Worm (Caenorhabditis elegans) whole organism, mixed stage, embryonic: ENCODE data around the gene F08G2.8.
A peak's percentile ranks its signal among the peaks of the same experiment; 100 is the strongest.

Source experiments
- bed-3 ChIP-seq: fragments of 200-800 bp; sonication (Bioruptor generic); optimal IDR thresholded peaks from 3 replicates; lab custom pipeline; 2018; ENCODE audit warnings: mild to moderate bottlenecking, missing genetic modification characterization, moderate library complexity, missing compliant biosample characterization
- blmp-1 ChIP-seq: fragments of 150-350 bp; optimal IDR thresholded peaks from 2 replicates; lab custom pipeline; 2014; ENCODE audit warnings: missing biosample characterization, missing genetic modification characterization
- ceh-39 ChIP-seq: fragments of 150-350 bp; optimal IDR thresholded peaks from 2 replicates; lab custom pipeline; 2014; ENCODE audit warnings: missing biosample characterization, missing genetic modification characterization
- ceh-43 ChIP-seq: fragments of 200-800 bp; sonication (Bioruptor generic); optimal IDR thresholded peaks from 2 replicates; lab custom pipeline; 2018; ENCODE audit warnings: mild to moderate bottlenecking, missing genetic modification characterization, moderate library complexity, missing compliant biosample characterization
- ceh-83 ChIP-seq: fragments of 200-800 bp; sonication (Bioruptor generic); optimal IDR thresholded peaks from 2 replicates; lab custom pipeline; 2018; ENCODE audit warnings: mild to moderate bottlenecking, missing genetic modification characterization, missing compliant biosample characterization
- ces-1 ChIP-seq: fragments of 150-350 bp; optimal IDR thresholded peaks from 2 replicates; lab custom pipeline; 2014; ENCODE audit warnings: missing biosample characterization, missing genetic modification reagents, missing genetic modification characterization
- drap-1 ChIP-seq: fragments of 200-800 bp; sonication (Bioruptor generic); optimal IDR thresholded peaks from 3 replicates; lab custom pipeline; 2018; ENCODE audit warnings: mild to moderate bottlenecking, missing genetic modification characterization, missing compliant biosample characterization
- elt-1 ChIP-seq: sonication (generic microtip); optimal IDR thresholded peaks from 2 replicates; lab custom pipeline; 2017; ENCODE audit warnings: missing genetic modification characterization, mild to moderate bottlenecking, missing compliant biosample characterization, antibody characterized with exemption, moderate library complexity, borderline replicate concordance; ENCODE audit not compliant: insufficient read depth
- flh-1 ChIP-seq: fragments of 200-800 bp; sonication (Bioruptor generic); optimal IDR thresholded peaks from 2 replicates; lab custom pipeline; 2018; ENCODE audit warnings: mild to moderate bottlenecking, missing genetic modification characterization, moderate library complexity, missing compliant biosample characterization
- ham-2 ChIP-seq: fragments of 200-800 bp; sonication (Bioruptor generic); optimal IDR thresholded peaks from 2 replicates; lab custom pipeline; 2018; ENCODE audit warnings: mild to moderate bottlenecking, missing genetic modification characterization, missing compliant biosample characterization
- hlh-1 ChIP-seq: fragments of 150-350 bp; optimal IDR thresholded peaks from 2 replicates; lab custom pipeline; 2014; ENCODE audit warnings: missing biosample characterization, missing genetic modification reagents, missing genetic modification characterization
- lin-32 ChIP-seq: fragments of 200-800 bp; sonication (Bioruptor generic); optimal IDR thresholded peaks from 2 replicates; lab custom pipeline; 2018; ENCODE audit warnings: mild to moderate bottlenecking, missing genetic modification characterization, missing compliant biosample characterization
- lsy-2 ChIP-seq: fragments of 150-350 bp; optimal IDR thresholded peaks from 2 replicates; lab custom pipeline; 2014; ENCODE audit warnings: missing biosample characterization, missing genetic modification characterization
- mab-5 ChIP-seq: fragments of 150-350 bp; optimal IDR thresholded peaks from 2 replicates; lab custom pipeline; 2014; ENCODE audit warnings: missing biosample characterization, missing genetic modification characterization
- nhr-237 ChIP-seq: fragments of 150-350 bp; optimal IDR thresholded peaks from 2 replicates; lab custom pipeline; 2014; ENCODE audit warnings: missing biosample characterization, missing genetic modification characterization
- nhr-76 ChIP-seq: sonication (generic microtip); optimal IDR thresholded peaks from 2 replicates; lab custom pipeline; 2017; ENCODE audit warnings: missing biosample characterization, missing genetic modification characterization
- sem-2 ChIP-seq: fragments of 200-800 bp; sonication (Bioruptor generic); optimal IDR thresholded peaks from 2 replicates; lab custom pipeline; 2018; ENCODE audit warnings: mild to moderate bottlenecking, missing genetic modification characterization, missing compliant biosample characterization
- sptf-1 ChIP-seq: sonication (generic microtip); optimal IDR thresholded peaks from 2 replicates; lab custom pipeline; 2017; ENCODE audit warnings: mild to moderate bottlenecking, missing genetic modification characterization, moderate library complexity, missing compliant biosample characterization
- unc-120 ChIP-seq: sonication (generic microtip); optimal IDR thresholded peaks from 2 replicates; lab custom pipeline; 2017; ENCODE audit warnings: missing genetic modification characterization, missing compliant biosample characterization; ENCODE audit not compliant: poor library complexity, severe bottlenecking
- unc-62 ChIP-seq: fragments of 150-350 bp; optimal IDR thresholded peaks from 2 replicates; lab custom pipeline; 2014; ENCODE audit warnings: missing biosample characterization, missing genetic modification reagents, missing genetic modification characterization
- zip-8 ChIP-seq: fragments of 150-350 bp; optimal IDR thresholded peaks from 2 replicates; lab custom pipeline; 2014; ENCODE audit warnings: missing biosample characterization, missing genetic modification characterization
- ztf-11 ChIP-seq: fragments of 150-350 bp; optimal IDR thresholded peaks from 2 replicates; lab custom pipeline; 2014; ENCODE audit warnings: missing biosample characterization, missing genetic modification characterization

The F08G2.8 gene

DNA sequence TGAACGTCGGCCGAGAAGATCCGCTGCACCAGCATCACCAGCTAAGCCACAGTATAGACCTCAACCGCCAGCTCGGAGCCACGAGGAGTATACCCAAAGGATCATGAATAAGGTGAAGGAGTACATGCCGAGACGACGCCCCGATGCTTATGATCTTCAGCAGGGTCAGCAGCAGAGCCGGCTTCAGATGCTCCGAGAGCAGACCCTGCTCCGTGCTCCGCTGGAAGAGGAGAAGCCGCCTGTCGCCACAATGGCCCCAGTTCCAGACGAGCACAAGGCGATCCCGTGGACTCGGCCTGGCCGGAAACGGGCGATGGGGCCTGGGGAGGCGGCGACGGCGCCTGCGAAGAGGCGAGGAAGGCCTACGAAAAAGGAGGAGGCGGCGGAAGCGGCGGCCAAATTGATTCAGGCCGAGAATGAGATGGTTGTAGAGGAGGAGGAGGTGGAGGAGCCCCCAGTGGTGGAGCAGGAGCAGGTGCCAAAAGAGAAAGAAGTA is 44.2 kb downstream of the F08G2.8 start:
- TF ChIP-seq ceh-39 (tag; lab: Kevin White, UChicago) (no peak), nhr-76 (no peak), mab-5 (no peak), elt-1 (no peak), sem-2 (no peak), blmp-1 (tag; lab: Kevin White, UChicago) (no peak), hlh-1 (tag; lab: Kevin White, UChicago) (no peak)

DNA sequence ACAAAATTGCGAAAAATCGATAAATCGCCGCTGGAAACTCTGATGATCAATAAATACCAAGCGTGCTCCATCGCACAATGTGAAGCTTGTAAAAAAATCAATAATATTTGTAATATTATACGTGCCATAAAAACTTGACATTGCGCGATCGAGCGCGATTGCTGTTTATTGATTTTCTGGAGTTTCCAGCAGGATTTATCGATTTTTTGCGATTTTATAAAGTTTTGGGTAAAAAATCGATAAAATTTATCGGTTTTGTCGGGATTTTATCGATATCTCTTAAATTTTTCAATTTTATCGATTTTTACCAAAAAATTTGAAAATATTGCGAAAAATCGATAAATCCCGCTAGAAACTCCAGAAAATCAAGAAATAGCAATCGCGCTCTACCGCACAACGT is 47.7 kb downstream of the F08G2.8 start:
- TF ChIP-seq lin-32 (GFP tag; lab: Kevin White, UChicago): no peak
- TF ChIP-seq ceh-83 (GFP tag; lab: Kevin White, UChicago): no peak
- no peak for TF ChIP-seq ztf-11
- no peak for TF ChIP-seq nhr-237 (tag; lab: Kevin White, UChicago)
- TF ChIP-seq zip-8 (tag; lab: Kevin White, UChicago): no peak
- TF ChIP-seq nhr-76: no peak
- no peak for TF ChIP-seq ham-2 (GFP tag; lab: Kevin White, UChicago)
- TF ChIP-seq drap-1 (GFP tag; lab: Kevin White, UChicago): no peak
- TF ChIP-seq bed-3 (GFP tag; lab: Kevin White, UChicago): no peak
- TF ChIP-seq mab-5: no peak
- no peak for TF ChIP-seq flh-1 (GFP tag; lab: Kevin White, UChicago)
- no peak for TF ChIP-seq ces-1 (GFP tag; lab: Kevin White, UChicago)

DNA sequence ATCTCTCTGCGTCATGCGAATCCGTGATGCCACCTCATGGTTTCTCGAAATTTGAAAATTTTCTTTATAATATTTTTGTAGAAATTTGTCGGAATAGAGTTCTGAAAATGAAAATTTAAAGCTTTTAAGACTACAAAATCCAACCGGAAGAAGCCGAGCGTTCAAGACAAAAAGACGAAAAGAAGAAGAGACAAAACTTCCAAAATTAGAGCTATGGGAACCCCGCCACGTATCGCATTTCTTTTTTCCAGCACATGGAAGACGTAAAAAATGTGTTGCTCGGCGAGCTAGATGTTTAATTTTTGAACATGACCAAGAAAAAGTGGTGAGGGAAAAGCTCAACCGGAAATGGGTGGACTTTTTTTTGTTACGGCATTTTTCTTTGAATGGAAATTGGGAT is 49.9 kb downstream of the F08G2.8 start, which contains the start of gene W02B8.1:
Gene W02B8.1 (minus strand): TSS at position 101 of the 400 bp plus-strand sequence.
- TF ChIP-seq ham-2 (GFP tag; lab: Kevin White, UChicago): no peak
- TF ChIP-seq drap-1 (GFP tag; lab: Kevin White, UChicago): no peak
- no peak for TF ChIP-seq ceh-83 (GFP tag; lab: Kevin White, UChicago)
- TF ChIP-seq lsy-2: no peak
- no peak for TF ChIP-seq ztf-11
- no peak for TF ChIP-seq nhr-76
- TF ChIP-seq flh-1 (GFP tag; lab: Kevin White, UChicago): no peak
- TF ChIP-seq sem-2: no peak
- TF ChIP-seq ces-1 (GFP tag; lab: Kevin White, UChicago): no peak
- no peak for TF ChIP-seq mab-5
- no peak for TF ChIP-seq ceh-43 (GFP tag; lab: Kevin White, UChicago)
- TF ChIP-seq lin-32 (GFP tag; lab: Kevin White, UChicago): no peak
- TF ChIP-seq sptf-1 (tag; lab: Kevin White, UChicago): no peak
- no peak for TF ChIP-seq unc-120 (tag; lab: Kevin White, UChicago)
- TF ChIP-seq, all 35 proteins: peak for 0

DNA sequence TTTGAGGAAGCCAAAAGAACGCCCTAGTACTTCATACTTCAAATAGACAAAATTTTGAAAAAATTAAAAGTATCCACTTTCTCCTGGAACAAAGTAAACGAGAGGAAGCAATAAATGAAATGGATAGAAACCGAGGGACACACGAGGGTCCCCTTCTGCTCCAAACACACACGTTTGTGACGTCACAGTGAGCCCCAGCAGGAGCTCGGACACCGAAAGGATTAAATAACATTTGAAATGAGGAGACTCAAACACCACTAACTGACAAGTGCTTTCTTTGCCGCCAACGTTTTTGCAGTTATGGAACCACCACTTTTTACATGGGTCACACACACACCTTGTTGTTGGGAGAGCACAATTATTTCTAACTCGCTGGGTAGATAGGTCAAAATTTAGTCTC is 51.4 kb downstream of the F08G2.8 start:
- TF ChIP-seq zip-8 (tag; lab: Kevin White, UChicago): peak; percentile 13
- peak; percentile 14 for TF ChIP-seq unc-120 (tag; lab: Kevin White, UChicago)
- TF ChIP-seq nhr-237 (tag; lab: Kevin White, UChicago): no peak
- no peak for TF ChIP-seq ceh-43 (GFP tag; lab: Kevin White, UChicago)
- no peak for TF ChIP-seq unc-62 (GFP tag; lab: Kevin White, UChicago)
- no peak for TF ChIP-seq ceh-39 (tag; lab: Kevin White, UChicago)
